Fruit fly (Drosophila melanogaster): Measurements from ENCODE around the gene CG7829.
A peak's percentile ranks its signal among the peaks of the same experiment; 100 is the strongest.

The CG7829 gene

dm6 chr3R:29802753-29803313 is 14.7 kb downstream of the CG7829 start, which contains the start of the genes Etfb and CG7789 (continued):
- TF ChIP-seq CG4617 (GFP tag; optimal IDR thresholded peaks at IDR 0.05; ENCODE audit: borderline replicate concordance) (peak; percentile 91), Chrac-16 (GFP tag; optimal IDR thresholded peaks at IDR 0.05) (peak; percentile 74), Deaf1 (tag; optimal IDR thresholded peaks at IDR 0.05) (no peak), Scr (GFP tag; IDR thresholded peaks at IDR 0.05; ENCODE audit: partially characterized antibody) (peak; percentile 89), H2.0 (GFP tag; IDR thresholded peaks at IDR 0.05) (peak; percentile 71), dati (GFP tag; IDR thresholded peaks at IDR 0.05) (no peak), tap (tag; optimal IDR thresholded peaks at IDR 0.05) (no peak), CG11695 (GFP tag; IDR thresholded peaks at IDR 0.05) (peak; percentile 80), salm (tag; optimal IDR thresholded peaks at IDR 0.05) (peak; percentile 31), CG9609 (GFP tag; optimal IDR thresholded peaks at IDR 0.05) (peak; percentile 83), CG6175 (GFP tag; IDR thresholded peaks at IDR 0.05) (peak; percentile 51; the same call in 1 of the 3 replicates), dpn (GFP tag; optimal IDR thresholded peaks at IDR 0.05) (peak; percentile 71 to 85), CG13775 (GFP tag; optimal IDR thresholded peaks at IDR 0.05) (peak; percentile 83), CG15269 (tag; optimal IDR thresholded peaks at IDR 0.05) (no peak), gsb-n (tag; optimal IDR thresholded peaks at IDR 0.05) (no peak), crol (GFP tag; IDR thresholded peaks at IDR 0.05) (peak; percentile 98), CG34376 (GFP tag; optimal IDR thresholded peaks at IDR 0.05) (peak; percentile 80), CG12769 (tag; optimal IDR thresholded peaks at IDR 0.05) (no peak), HLHmδ (GFP tag; optimal IDR thresholded peaks at IDR 0.05) (no peak)

dm6 chr3R:29799681-29800028 is 17.9 kb downstream of the CG7829 start:
- TF ChIP-seq E2f2 (GFP tag; IDR thresholded peaks at IDR 0.05) (0 out of 2 replicates have a peak, but pooled peaks have one; percentile 5), grau (tag; optimal IDR thresholded peaks at IDR 0.05) (no peak), CG31365 (tag; optimal IDR thresholded peaks at IDR 0.05) (no peak), Sox100B (GFP tag; optimal IDR thresholded peaks at IDR 0.05) (no peak), esg (GFP tag; conservative IDR thresholded peaks at IDR 0.05) (no peak), Dbx (GFP tag; IDR thresholded peaks at IDR 0.05) (0 out of 3 replicates have a peak, but pooled peaks have one; percentile 4), CG3163 (GFP tag; optimal IDR thresholded peaks at IDR 0.05) (no peak), Med (GFP tag) (peak; percentile 17), CG13624 (GFP tag; optimal IDR thresholded peaks at IDR 0.05) (no peak), Aef1 (GFP tag; IDR thresholded peaks at IDR 0.05) (no peak), CG14710 (tag; optimal IDR thresholded peaks at IDR 0.05) (peak; percentile 20), sob (GFP tag; IDR thresholded peaks at IDR 0.05) (no peak), CG11456 (GFP tag; IDR thresholded peaks at IDR 0.05) (no peak), CG34376 (GFP tag; optimal IDR thresholded peaks at IDR 0.05) (no peak), CG18599 (GFP tag; optimal IDR thresholded peaks at IDR 0.05) (no peak), mld (GFP tag; IDR thresholded peaks at IDR 0.05; ENCODE audit: partially characterized antibody) (no peak), Elba2 (GFP tag; optimal IDR thresholded peaks at IDR 0.05) (no peak), fd102C (GFP tag; optimal IDR thresholded peaks at IDR 0.05) (no peak), MESR4 (GFP tag; optimal IDR thresholded peaks at IDR 0.05) (peak; percentile 67), zen2 (GFP tag; IDR thresholded peaks at IDR 0.05; ENCODE audit: partially characterized antibody) (no peak), sr (GFP tag; IDR thresholded peaks at IDR 0.05) (no peak), CG4617 (GFP tag; optimal IDR thresholded peaks at IDR 0.05; ENCODE audit: borderline replicate concordance) (peak; percentile 56), CG13123 (GFP tag; optimal IDR thresholded peaks at IDR 0.05) (no peak), kay (GFP tag; optimal IDR thresholded peaks at IDR 0.05) (peak; percentile 13), Oli (tag; optimal IDR thresholded peaks at IDR 0.05) (no peak), sisA (GFP tag; IDR thresholded peaks at IDR 0.05) (no peak), Usf (GFP tag; optimal IDR thresholded peaks at IDR 0.05) (no peak)

Measured in whole organism, embryonic.